Worm (Caenorhabditis elegans) whole organism, young adult: ENCODE data around the gene cmtr-2.

Experiments
- F10E7.11 ChIP-seq: sonication (generic microtip); optimal IDR thresholded peaks from 2 replicates; lab custom pipeline; 2017; ENCODE audit warnings: mild to moderate bottlenecking, missing genetic modification characterization, moderate library complexity, missing compliant biosample characterization
- F39B2.1 ChIP-seq: fragments of 200-800 bp; sonication (Bioruptor generic); IDR thresholded peaks from 2 replicates; pipeline ENCODE4 v1.3.6; 2022; ENCODE audit warnings: missing genetic modification reagents, missing genetic modification characterization, missing compliant biosample characterization
- F52B5.7 ChIP-seq: sonication (generic microtip); optimal IDR thresholded peaks from 2 replicates; lab custom pipeline; 2016; ENCODE audit warnings: mild to moderate bottlenecking, missing genetic modification characterization, missing compliant biosample characterization
- ama-1 ChIP-seq, 3 experiments: fragments of 150-350 bp in 1 of 3; sonication (generic microtip) in 2 of 3; optimal IDR thresholded peaks; 2 replicates each; lab custom pipeline; 2014 to 2018; ENCODE audit warnings: missing biosample characterization in 2 of 3, missing genetic modification characterization in 2 of 3, missing genetic modification reagents in 2 of 3
- die-1 ChIP-seq: sonication (generic microtip); optimal IDR thresholded peaks from 2 replicates; lab custom pipeline; 2016; ENCODE audit warnings: missing genotype, mild to moderate bottlenecking, missing genetic modification characterization, missing compliant biosample characterization
- dpl-1 ChIP-seq: fragments of 150-350 bp; optimal IDR thresholded peaks from 2 replicates; lab custom pipeline; 2014; ENCODE audit warnings: missing biosample characterization, missing genetic modification reagents, missing genetic modification characterization
- him-1 ChIP-seq: sonication (generic microtip); optimal IDR thresholded peaks from 2 replicates; lab custom pipeline; 2016; ENCODE audit warnings: missing genotype, missing genetic modification reagents, missing genetic modification characterization, missing compliant biosample characterization
- mel-28 ChIP-seq: sonication (generic microtip); optimal IDR thresholded peaks from 2 replicates; lab custom pipeline; 2016; ENCODE audit warnings: borderline replicate concordance, mild to moderate bottlenecking, missing genetic modification characterization, missing compliant biosample characterization
- pha-4 ChIP-seq: fragments of 150-350 bp; sonication (generic microtip); optimal IDR thresholded peaks from 2 replicates; lab custom pipeline; 2014; ENCODE audit warnings: missing biosample characterization, missing genetic modification reagents, missing genetic modification characterization
- snpc-4 ChIP-seq, 5 experiments: fragments of 150-350 bp in 1 of 5; sonication (generic microtip) in 4 of 5; optimal IDR thresholded peaks; 2 replicates each; lab custom pipeline; 2014 to 2018; ENCODE audit warnings: missing genetic modification characterization in 5 of 5, missing biosample characterization in 3 of 5, antibody characterized with exemption in 2 of 5, mild to moderate bottlenecking in 2 of 5, missing compliant biosample characterization in 2 of 5, missing genotype in 2 of 5, moderate library complexity in 2 of 5, missing genetic modification reagents in 1 of 5
- unc-62 ChIP-seq: fragments of 150-350 bp; optimal IDR thresholded peaks from 2 replicates; lab custom pipeline; 2014; ENCODE audit warnings: missing biosample characterization, missing genetic modification reagents, missing genetic modification characterization
- ztf-26 ChIP-seq: sonication (generic microtip); optimal IDR thresholded peaks from 2 replicates; lab custom pipeline; 2017; ENCODE audit warnings: missing genetic modification characterization, missing compliant biosample characterization

- TF ChIP-seq snpc-4 (GFP tag; optimal IDR thresholded peaks at IDR 0.05; lab: Kevin White, UChicago) (no peak), snpc-4 (tag; optimal IDR thresholded peaks at IDR 0.05; lab: Kevin White, UChicago) (no peak), ama-1 (optimal IDR thresholded peaks at IDR 0.05; lab: Kevin White, UChicago) (no peak), ama-1 (GFP tag; optimal IDR thresholded peaks at IDR 0.05; lab: Kevin White, UChicago) (no peak), ztf-26 (tag; lab: Kevin White, UChicago) (no peak), pha-4 (tag; lab: Kevin White, UChicago) (no peak), die-1 (tag; lab: Kevin White, UChicago) (no peak), dpl-1 (no peak), F52B5.7 (tag; lab: Kevin White, UChicago) (no peak), him-1 (no peak), unc-62 (GFP tag; lab: Kevin White, UChicago) (no peak), F10E7.11 (no peak), mel-28 (no peak), F39B2.1 (GFP tag; lab: Robert Waterston, UW) (no peak)
These were observed 4.7 kb downstream of the cmtr-2 start, which contains the start of gene C13B9.2 for ce11 chrIII:6619952-6620351.
